Worm (Caenorhabditis elegans): ENCODE results near the gene T22B2.1.

T22B2.1 gene

DNA sequence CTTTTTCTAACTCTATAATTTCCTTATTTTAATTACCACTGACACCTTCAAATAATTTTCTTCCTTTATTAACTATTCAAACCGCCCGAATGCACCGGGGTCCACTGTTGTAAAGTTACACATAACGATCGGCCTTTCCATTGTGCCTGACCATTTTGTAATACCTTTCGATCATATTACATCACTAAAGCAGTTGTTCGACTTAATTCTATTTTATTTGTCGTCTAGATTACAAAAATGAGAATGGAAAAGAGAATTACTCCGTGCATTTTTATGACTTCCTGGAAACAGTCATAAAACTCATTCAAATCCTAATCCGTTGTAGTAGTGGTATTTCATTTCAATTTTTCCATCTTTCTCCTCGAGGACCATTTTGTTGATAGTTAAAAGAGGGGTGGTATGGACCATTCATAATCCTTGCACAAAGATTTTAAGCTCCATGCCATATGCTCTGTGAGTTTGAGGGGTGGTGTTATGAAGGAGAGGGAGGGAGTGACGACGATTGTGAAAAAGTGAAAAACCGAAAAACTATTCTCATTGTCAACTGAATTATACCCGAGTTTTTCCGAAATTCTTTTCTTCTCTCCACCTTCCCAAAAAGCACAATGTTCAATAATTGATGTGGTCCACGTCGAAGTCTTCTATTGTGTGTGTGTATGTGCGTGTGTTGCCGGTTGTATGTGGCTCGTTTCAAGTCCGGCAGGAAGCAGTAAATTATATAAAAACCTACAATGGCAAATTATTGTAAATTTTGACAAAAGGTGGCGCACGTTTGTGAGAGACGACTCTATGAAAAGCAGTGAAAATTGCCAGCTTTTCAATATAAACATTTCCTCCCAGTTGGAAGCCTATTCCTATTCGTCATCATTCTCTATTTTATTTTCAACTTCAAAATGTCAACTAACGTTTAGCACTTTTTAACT lies 27.4 kb upstream of the T22B2.1 start:
- TF ChIP-seq elt-1 (tag; optimal IDR thresholded peaks at IDR 0.05) (peak; percentile 15), tbx-2 (tag; optimal IDR thresholded peaks at IDR 0.05) (no peak), nfya-1 (tag; optimal IDR thresholded peaks at IDR 0.05; ENCODE audit: insufficient read depth) (peak; percentile 6), eor-1 (tag; optimal IDR thresholded peaks at IDR 0.05) (no peak), ceh-28 (tag; optimal IDR thresholded peaks at IDR 0.05) (no peak)

DNA sequence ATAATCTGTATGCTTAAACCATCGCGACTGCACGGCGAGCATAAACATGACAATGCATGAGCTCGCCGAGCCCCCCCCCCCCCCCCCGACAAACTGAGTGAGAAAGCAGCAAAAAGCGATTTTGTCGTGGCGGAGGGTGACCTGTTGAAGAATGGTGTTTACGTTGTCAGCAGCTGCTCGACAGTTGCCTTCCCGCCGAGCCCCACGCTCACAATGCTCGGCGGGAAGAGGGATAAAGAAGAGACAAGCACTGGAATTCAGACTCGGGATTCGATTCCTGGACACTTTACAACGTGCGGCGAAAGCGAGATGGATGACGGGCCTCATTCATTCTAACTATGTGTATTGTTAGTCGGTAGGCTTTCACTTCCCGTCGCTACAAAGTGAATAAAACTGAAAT lies 25.2 kb upstream of the T22B2.1 start:
- no peak for TF ChIP-seq lsy-12 (tag; optimal IDR thresholded peaks at IDR 0.05)
- no peak for TF ChIP-seq nhr-67 (tag; optimal IDR thresholded peaks at IDR 0.05)
- TF ChIP-seq R02D3.7 (tag; optimal IDR thresholded peaks at IDR 0.05) = no peak
- no peak for TF ChIP-seq ceh-28 (tag; optimal IDR thresholded peaks at IDR 0.05)
- no peak for TF ChIP-seq skn-1 (tag; optimal IDR thresholded peaks at IDR 0.05)

DNA sequence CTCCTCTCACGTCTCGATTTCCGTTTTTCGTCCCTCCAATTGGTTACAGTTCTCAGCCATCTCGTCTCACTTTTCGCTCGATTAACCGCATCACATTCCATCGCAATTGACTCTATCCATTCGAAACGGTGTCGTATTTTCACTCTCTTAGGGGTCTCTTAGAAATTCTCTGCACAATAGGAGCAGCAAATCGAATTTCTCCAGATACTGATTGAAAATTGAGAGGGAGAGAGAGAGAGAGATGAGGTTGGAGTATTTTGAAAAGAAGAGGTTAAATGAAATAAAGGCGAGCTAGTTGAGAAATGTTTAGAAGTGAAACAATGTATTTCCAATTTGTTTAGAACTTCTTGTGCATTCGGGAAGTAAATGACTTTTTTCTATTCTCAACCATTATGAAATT lies 24.5 kb upstream of the T22B2.1 start:
- no peak for TF ChIP-seq elt-3 (tag; optimal IDR thresholded peaks at IDR 0.05)
- peak; percentile 93 for TF ChIP-seq fkh-10 (GFP tag; optimal IDR thresholded peaks at IDR 0.05)

DNA sequence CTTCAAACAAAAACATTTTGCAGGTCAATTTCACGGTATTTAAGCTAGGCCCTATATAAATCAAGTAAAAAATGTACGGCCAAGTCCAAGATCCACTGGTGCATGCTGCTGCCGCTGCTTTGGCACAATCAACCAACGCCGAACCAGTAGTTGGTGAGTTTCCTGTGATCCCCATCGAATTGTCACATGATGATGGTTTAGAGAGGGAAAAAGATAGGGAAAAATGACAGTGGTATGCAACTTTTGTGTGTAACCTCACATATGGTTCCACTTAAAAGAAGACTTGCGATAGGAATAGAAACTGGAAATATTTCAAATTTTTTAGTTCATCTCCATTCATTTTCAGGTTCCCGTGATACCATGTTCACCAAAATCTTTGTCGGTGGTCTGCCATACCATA lies 21.3 kb upstream of the T22B2.1 start, which contains the start of gene sup-12:
Gene sup-12 (plus strand): TSS at position 17 of the 400 bp plus-strand sequence.
- no peak for TF ChIP-seq daf-12 (tag; optimal IDR thresholded peaks at IDR 0.05)

DNA sequence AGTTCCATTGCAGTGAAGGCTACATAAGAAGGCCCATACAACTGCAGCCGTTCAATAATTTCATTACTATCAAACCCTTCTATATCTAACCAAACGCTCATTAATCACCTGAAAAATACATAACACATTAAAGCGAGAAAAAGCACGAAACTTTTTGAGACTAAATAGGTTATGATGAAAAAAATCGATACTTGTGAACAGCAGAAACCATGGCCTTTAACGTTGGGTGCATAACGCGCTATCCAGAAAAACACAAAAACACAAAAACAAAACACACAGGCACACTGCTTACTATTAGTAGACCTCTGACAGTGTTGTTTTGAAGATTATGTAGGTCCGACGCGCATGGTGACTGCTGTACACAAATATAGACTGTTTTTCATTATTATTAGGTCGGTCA lies 14.6 kb upstream of the T22B2.1 start, which contains the start of gene T22B2.5:
Gene T22B2.5 (minus strand): TSS at position 101 of the 400 bp plus-strand sequence.
- TF ChIP-seq elt-3 (tag; optimal IDR thresholded peaks at IDR 0.05) = no peak
- no peak for TF ChIP-seq ceh-82 (tag; optimal IDR thresholded peaks at IDR 0.05)
- no peak for TF ChIP-seq ZK546.5 (tag; optimal IDR thresholded peaks at IDR 0.05)
- TF ChIP-seq nhr-23 (tag; optimal IDR thresholded peaks at IDR 0.05) = no peak
- TF ChIP-seq snpc-4 (tag; optimal IDR thresholded peaks at IDR 0.05) = no peak
- no peak for TF ChIP-seq nhr-11 (tag; optimal IDR thresholded peaks at IDR 0.05)
- TF ChIP-seq egl-5 (tag; optimal IDR thresholded peaks at IDR 0.05) = no peak
- no peak for TF ChIP-seq eor-1 (tag; optimal IDR thresholded peaks at IDR 0.05)
- TF ChIP-seq tbx-2 (tag; optimal IDR thresholded peaks at IDR 0.05) = no peak

DNA sequence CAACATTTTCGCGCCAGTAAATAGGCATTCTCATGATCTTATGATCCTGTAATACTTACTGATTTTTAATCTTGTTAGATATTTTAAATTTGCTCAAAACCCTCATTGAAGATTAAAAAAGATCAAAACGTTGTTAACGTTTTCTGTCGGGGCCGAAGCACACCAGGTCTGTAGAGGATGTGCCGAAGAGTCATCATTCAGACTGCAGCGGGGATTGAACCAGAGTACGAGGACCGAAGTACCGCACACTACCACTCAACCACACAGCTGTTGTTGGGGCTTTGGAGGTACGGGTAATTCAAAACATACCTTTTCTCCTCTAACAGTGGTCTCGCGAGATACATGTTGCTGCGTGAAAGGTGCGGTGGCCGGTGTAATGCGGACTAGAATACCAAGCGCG lies 11.6 kb upstream of the T22B2.1 start:
- TF ChIP-seq ceh-82 (tag; optimal IDR thresholded peaks at IDR 0.05) (no peak), pha-4 (tag; optimal IDR thresholded peaks at IDR 0.05) (no peak), lsy-12 (tag; optimal IDR thresholded peaks at IDR 0.05) (no peak), egl-5 (tag; optimal IDR thresholded peaks at IDR 0.05) (no peak), nhr-28 (tag; optimal IDR thresholded peaks at IDR 0.05) (no peak), elt-2 (tag; optimal IDR thresholded peaks at IDR 0.05) (no peak), hmg-11 (tag; optimal IDR thresholded peaks at IDR 0.05) (no peak), jun-1 (tag; optimal IDR thresholded peaks at IDR 0.05) (no peak), nhr-12 (tag; optimal IDR thresholded peaks at IDR 0.05) (no peak), nfya-1 (tag; optimal IDR thresholded peaks at IDR 0.05; ENCODE audit: insufficient read depth) (no peak), ztf-11 (tag; optimal IDR thresholded peaks at IDR 0.05) (no peak), fos-1 (tag; optimal IDR thresholded peaks at IDR 0.05) (no peak), lin-39 (tag; optimal IDR thresholded peaks at IDR 0.05) (no peak), ceh-28 (tag; optimal IDR thresholded peaks at IDR 0.05) (no peak), skn-1 (tag; optimal IDR thresholded peaks at IDR 0.05) (no peak), sea-2 (GFP tag; optimal IDR thresholded peaks at IDR 0.05) (no peak), nhr-76 (tag; optimal IDR thresholded peaks at IDR 0.05) (no peak)

DNA sequence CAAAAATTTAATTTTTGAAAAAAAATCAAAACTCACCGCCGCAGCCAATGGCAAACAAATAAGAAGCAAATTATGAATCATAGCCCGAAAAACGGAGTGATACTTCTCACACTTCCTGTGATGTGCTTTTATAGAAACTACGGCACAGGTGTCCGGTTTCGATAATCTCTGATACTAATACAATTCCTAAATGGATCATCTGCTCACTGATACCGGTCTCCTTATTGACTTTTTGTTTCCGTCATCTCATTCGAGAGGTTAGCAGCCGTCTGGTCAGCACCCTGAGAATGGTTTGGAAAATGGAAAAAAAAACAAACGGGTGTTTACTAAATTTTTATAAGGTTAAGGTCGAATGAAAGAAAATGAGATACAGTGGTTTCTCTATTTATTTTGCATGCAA lies 10.1 kb upstream of the T22B2.1 start, which contains the start of gene idpp-9:
Gene idpp-9 (minus strand): TSS at position 101 of the 400 bp plus-strand sequence.
- TF ChIP-seq nhr-237 (tag; optimal IDR thresholded peaks at IDR 0.05) = no peak
- TF ChIP-seq eor-1 (tag; optimal IDR thresholded peaks at IDR 0.05) = no peak
- TF ChIP-seq ZK546.5 (tag; optimal IDR thresholded peaks at IDR 0.05) = no peak
- no peak for TF ChIP-seq nfya-1 (tag; optimal IDR thresholded peaks at IDR 0.05; ENCODE audit: insufficient read depth)
- TF ChIP-seq ztf-11 (tag; optimal IDR thresholded peaks at IDR 0.05) = no peak
- TF ChIP-seq nhr-67 (tag; optimal IDR thresholded peaks at IDR 0.05) = no peak
- TF ChIP-seq egl-27 (tag; optimal IDR thresholded peaks at IDR 0.05) = no peak
- no peak for TF ChIP-seq unc-62 (GFP tag; optimal IDR thresholded peaks at IDR 0.05)
